Fruit fly (Drosophila melanogaster): Measurements from ENCODE around the gene Atg101.

Atg101 gene

DNA sequence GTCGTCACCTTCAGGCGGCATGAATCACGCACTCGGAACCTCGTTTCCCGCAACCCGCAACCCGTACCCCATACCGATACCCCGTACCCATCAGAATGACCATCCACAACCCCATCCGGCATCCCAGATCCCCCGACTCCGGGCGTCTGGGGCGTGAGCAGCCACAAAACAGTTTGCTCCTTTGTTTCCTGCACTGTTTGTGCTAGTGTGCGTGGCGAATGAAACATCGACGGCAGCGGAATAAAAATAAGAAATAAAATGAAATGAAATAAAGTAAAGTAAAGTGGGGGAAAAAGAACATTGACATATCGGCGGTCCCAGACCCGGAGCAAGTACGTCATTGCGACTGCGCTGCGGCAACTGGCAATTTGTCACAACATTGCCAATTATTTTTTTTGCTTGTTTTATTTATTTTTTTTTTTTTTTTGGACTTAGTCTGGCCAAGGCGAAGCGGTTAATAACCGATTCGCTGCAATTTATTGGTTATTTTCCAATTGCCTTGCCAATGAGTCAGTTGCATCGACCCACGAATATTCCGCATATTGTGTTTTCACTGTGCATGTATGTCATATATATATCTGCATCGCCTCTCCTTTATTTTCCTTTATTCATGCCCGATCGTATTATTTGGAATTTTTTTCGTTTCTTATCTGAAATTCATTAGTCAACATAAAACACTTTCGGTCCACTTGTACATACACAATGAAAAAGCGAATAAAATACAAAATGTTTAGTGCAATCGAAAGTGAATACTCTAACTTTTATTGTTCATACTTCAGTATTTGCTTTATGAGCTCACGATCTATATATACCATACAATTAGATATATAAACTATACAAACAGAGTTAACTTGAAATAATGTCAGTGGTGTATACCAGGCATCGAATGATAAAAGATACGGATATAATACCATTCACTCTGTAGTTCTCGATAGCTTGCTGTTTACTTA is 14.2 kb upstream of the Atg101 start (continued):
- peak; percentile 25 for TF ChIP-seq Sp1 (GFP tag; optimal IDR thresholded peaks at IDR 0.05)
- TF ChIP-seq jim (GFP tag; optimal IDR thresholded peaks at IDR 0.05), result no peak
- no peak for TF ChIP-seq GATAd (GFP tag; optimal IDR thresholded peaks at IDR 0.05)
- TF ChIP-seq tai (GFP tag; optimal IDR thresholded peaks at IDR 0.05), result no peak
- no peak for TF ChIP-seq Hr83 (GFP tag; optimal IDR thresholded peaks at IDR 0.05; ENCODE audit: poor library complexity, severe bottlenecking)
- peak in 1 of 2 experiments; percentile 59 for TF ChIP-seq foxo (GFP tag; optimal IDR thresholded peaks at IDR 0.05)
- no peak for TF ChIP-seq dl (GFP tag; optimal IDR thresholded peaks at IDR 0.05; ENCODE audit: insufficient read depth in 1 of 2, partially characterized antibody in 2 of 2)
- TF ChIP-seq h (GFP tag; optimal IDR thresholded peaks at IDR 0.05), result peak; percentile 42
- TF ChIP-seq psq (GFP tag; optimal IDR thresholded peaks at IDR 0.05), result peak; percentile 59
- TF ChIP-seq fru (GFP tag; optimal IDR thresholded peaks at IDR 0.05), result peak; percentile 14
- no peak for TF ChIP-seq lola (GFP tag; optimal IDR thresholded peaks at IDR 0.05)
- no peak for TF ChIP-seq Hr78 (GFP tag; optimal IDR thresholded peaks at IDR 0.05)

DNA sequence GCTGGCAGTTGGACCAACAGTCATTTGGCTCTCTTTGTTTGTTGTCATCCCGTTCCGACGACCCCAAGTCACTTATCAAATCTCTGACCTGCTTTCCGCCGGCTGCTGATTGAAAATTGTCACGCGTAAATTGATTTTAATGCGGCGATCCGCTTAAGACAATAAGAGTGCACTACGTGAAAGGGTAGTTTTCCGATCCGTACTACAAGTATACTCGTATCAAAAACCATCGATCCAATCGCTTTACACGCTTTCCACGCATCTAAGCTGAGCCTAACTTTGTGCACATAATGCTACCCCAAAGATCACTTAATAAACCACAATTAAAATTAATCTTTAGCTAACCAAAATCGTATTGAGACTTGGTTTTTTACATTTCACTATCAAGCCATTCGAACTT is 11.8 kb upstream of the Atg101 start:
- TF ChIP-seq Dfd (GFP tag; optimal IDR thresholded peaks at IDR 0.05), result no peak
- TF ChIP-seq Hnf4 (GFP tag; optimal IDR thresholded peaks at IDR 0.05), result no peak
- no peak for TF ChIP-seq CG32264 (GFP tag; optimal IDR thresholded peaks at IDR 0.05)
- TF ChIP-seq brk (GFP tag; optimal IDR thresholded peaks at IDR 0.05), result no peak
- TF ChIP-seq ey (GFP tag; optimal IDR thresholded peaks at IDR 0.05), result no peak
- TF ChIP-seq Dif (GFP tag; optimal IDR thresholded peaks at IDR 0.05; ENCODE audit: partially characterized antibody), result no peak
- TF ChIP-seq Hr83 (GFP tag; optimal IDR thresholded peaks at IDR 0.05; ENCODE audit: poor library complexity, severe bottlenecking), result no peak
- no peak for TF ChIP-seq sv (GFP tag; optimal IDR thresholded peaks at IDR 0.05)
- no peak for TF ChIP-seq dsf (GFP tag; optimal IDR thresholded peaks at IDR 0.05; ENCODE audit: borderline replicate concordance)
- TF ChIP-seq Hr78 (GFP tag; optimal IDR thresholded peaks at IDR 0.05), result no peak
- no peak for TF ChIP-seq jim (GFP tag; optimal IDR thresholded peaks at IDR 0.05)
- TF ChIP-seq br (GFP tag; optimal IDR thresholded peaks at IDR 0.05), result no peak
- TF ChIP-seq Mio (GFP tag; optimal IDR thresholded peaks at IDR 0.05), result no peak

DNA sequence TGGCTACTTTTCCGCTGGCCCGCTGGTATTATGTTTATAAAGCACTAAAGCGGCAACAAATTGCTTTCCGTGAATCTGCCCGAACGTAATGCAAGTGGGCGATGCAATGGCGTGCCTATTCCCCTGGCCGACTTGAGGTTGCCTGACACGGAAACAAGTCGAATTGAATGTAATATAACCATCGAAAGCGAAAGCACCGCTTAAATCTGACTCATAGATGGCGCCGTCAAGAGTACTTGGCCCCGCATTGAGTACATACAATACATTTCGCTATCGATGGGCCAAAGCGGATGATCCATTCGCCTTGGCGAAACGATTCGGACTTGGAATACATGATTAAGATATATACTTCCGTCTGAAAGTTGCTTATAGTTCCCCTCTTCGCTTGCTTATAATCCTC is 11.2 kb upstream of the Atg101 start:
- TF ChIP-seq dsf (GFP tag; optimal IDR thresholded peaks at IDR 0.05; ENCODE audit: borderline replicate concordance) (no peak), pan (optimal IDR thresholded peaks at IDR 0.05) (no peak), Vsx2 (GFP tag; optimal IDR thresholded peaks at IDR 0.05; ENCODE audit: partially characterized antibody) (no peak), usp (GFP tag; optimal IDR thresholded peaks at IDR 0.05) (no peak), fru (GFP tag; optimal IDR thresholded peaks at IDR 0.05) (no peak), dmrt93B (GFP tag; optimal IDR thresholded peaks at IDR 0.05) (no peak), sv (GFP tag; optimal IDR thresholded peaks at IDR 0.05) (no peak), tai (GFP tag; optimal IDR thresholded peaks at IDR 0.05) (no peak), N (GFP tag; optimal IDR thresholded peaks at IDR 0.05) (no peak), CG32264 (GFP tag; optimal IDR thresholded peaks at IDR 0.05) (no peak), woc (GFP tag; optimal IDR thresholded peaks at IDR 0.05) (no peak), Abd-B (GFP tag; optimal IDR thresholded peaks at IDR 0.05) (no peak), CG9705 (GFP tag; optimal IDR thresholded peaks at IDR 0.05) (no peak), foxo (GFP tag; optimal IDR thresholded peaks at IDR 0.05) (no peak), br (GFP tag; optimal IDR thresholded peaks at IDR 0.05) (no peak), Sp1 (GFP tag; optimal IDR thresholded peaks at IDR 0.05) (no peak), HLH106 (tag; optimal IDR thresholded peaks at IDR 0.05) (no peak), Hr83 (GFP tag; optimal IDR thresholded peaks at IDR 0.05; ENCODE audit: poor library complexity, severe bottlenecking) (no peak), lola (GFP tag; optimal IDR thresholded peaks at IDR 0.05) (no peak)

DNA sequence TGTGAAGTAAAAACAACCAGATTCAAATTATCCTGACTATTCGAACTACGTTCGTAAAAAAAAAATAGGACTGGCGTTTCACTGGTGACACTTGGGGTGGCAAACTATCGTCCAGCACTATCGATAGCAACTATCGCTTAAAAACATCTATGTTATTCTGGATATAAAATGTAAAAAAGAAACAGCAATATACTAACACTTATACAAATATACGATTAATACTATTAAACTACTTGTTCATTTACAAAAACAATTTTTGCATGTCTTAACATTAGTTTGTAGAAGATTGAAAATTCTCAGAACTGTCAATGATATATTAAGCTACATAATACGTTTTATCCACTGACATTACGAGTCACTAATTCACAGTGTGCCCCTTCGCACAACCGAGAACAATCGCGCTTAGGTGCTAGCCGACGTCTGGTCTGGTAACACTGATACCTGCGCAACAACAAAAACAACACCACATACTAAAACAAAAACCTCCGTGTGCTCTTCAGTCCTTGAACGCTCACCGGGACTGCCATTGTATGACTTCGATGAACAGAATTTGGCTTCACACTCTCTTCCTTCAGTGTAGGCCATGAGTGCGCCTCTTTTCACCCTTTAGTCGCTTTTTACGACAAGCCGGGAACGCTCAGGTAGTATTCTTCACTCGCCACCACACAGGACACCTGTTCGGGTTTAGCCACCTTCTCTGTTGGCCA is 7.9 kb upstream of the Atg101 start, which contains the start of gene CG18259:
TSS of gene CG18259 (minus strand) at position 78 of the 707 bp plus-strand sequence.
- TF ChIP-seq CG9705 (GFP tag; optimal IDR thresholded peaks at IDR 0.05) (peak; percentile 18), foxo (GFP tag; optimal IDR thresholded peaks at IDR 0.05) (peak in 1 of 2 experiments; percentile 5), N (GFP tag; optimal IDR thresholded peaks at IDR 0.05) (peak; percentile 83), dmrt93B (GFP tag; optimal IDR thresholded peaks at IDR 0.05) (no peak), HLH106 (tag; optimal IDR thresholded peaks at IDR 0.05) (peak; percentile 26), Myc (optimal IDR thresholded peaks at IDR 0.05) (peak; percentile 1), woc (GFP tag; optimal IDR thresholded peaks at IDR 0.05) (peak; percentile 63), pan (optimal IDR thresholded peaks at IDR 0.05) (no peak), Vsx2 (GFP tag; optimal IDR thresholded peaks at IDR 0.05; ENCODE audit: partially characterized antibody) (no peak), psq (GFP tag; optimal IDR thresholded peaks at IDR 0.05) (no peak), usp (GFP tag; optimal IDR thresholded peaks at IDR 0.05) (no peak), OdsH (GFP tag; optimal IDR thresholded peaks at IDR 0.05) (no peak), Sp1 (GFP tag; optimal IDR thresholded peaks at IDR 0.05) (peak; percentile 17), Hnf4 (GFP tag; optimal IDR thresholded peaks at IDR 0.05) (peak; percentile 21), fru (GFP tag; optimal IDR thresholded peaks at IDR 0.05) (no peak), h (GFP tag; optimal IDR thresholded peaks at IDR 0.05) (peak; percentile 19)
